Worm (Caenorhabditis elegans): ENCODE data around the gene T11G6.4.

DNA sequence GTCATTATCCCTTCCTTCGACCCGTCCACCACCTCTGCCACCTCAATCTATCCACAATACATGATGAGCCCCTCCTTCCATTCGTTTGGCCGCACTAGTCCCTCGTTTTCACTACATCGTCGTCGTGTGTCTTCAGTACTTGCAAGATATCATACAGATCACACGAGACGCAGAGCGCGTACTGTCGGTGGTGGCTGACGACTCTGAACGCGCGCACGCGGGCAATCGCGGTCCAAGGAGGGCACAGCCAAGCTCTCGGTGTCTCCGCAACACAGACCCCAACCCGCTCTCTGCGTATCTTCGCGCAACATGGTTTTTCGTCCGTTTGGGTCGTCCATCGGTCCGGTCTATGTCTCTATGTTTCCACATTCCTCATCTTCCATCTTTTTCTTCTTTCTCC lies 34.7 kb downstream of the T11G6.4 start:
- TF ChIP-seq flt-1 (GFP tag; IDR thresholded peaks at IDR 0.05), result peak; percentile 54; the same call in 1 of the 2 replicates
- TF ChIP-seq cog-1 (tag; optimal IDR thresholded peaks at IDR 0.05), result peak; percentile 58
- no peak for TF ChIP-seq med-1 (GFP tag; optimal IDR thresholded peaks at IDR 0.05; ENCODE audit: insufficient read depth)

Data from whole organism, midembryonic.